Fruit fly (Drosophila melanogaster) whole organism, prepupa: Measurements from ENCODE around the gene CG31928.
A peak's percentile ranks its signal among the peaks of the same experiment; 100 is the strongest.

Source experiments
- Blimp-1 ChIP-seq: fragments of 200-800 bp; sonication (Bioruptor generic); optimal IDR thresholded peaks from 3 replicates; lab custom pipeline; 2017; ENCODE audit warnings: missing biosample characterization, missing genetic modification characterization, mild to moderate bottlenecking, moderate library complexity, missing genetic modification reagents
- CG10631 ChIP-seq: fragments of 200-800 bp; sonication (Bioruptor generic); optimal IDR thresholded peaks from 2 replicates; lab custom pipeline; 2016; ENCODE audit warnings: missing biosample characterization, missing genetic modification characterization
- CG10669 ChIP-seq: fragments of 200-800 bp; sonication (Bioruptor generic); optimal IDR thresholded peaks from 3 replicates; lab custom pipeline; 2018; ENCODE audit warnings: missing biosample characterization, mild to moderate bottlenecking, missing genetic modification characterization, moderate library complexity
- CG11902 ChIP-seq: fragments of 200-800 bp; sonication (Bioruptor generic); optimal IDR thresholded peaks from 3 replicates; lab custom pipeline; 2016; ENCODE audit warnings: missing biosample characterization, missing genetic modification characterization
- CG16779 ChIP-seq: fragments of 200-800 bp; sonication (Bioruptor generic); optimal IDR thresholded peaks from 3 replicates; lab custom pipeline; 2017; ENCODE audit warnings: missing biosample characterization, mild to moderate bottlenecking, missing genetic modification characterization
- CG3032 ChIP-seq: fragments of 200-800 bp; optimal IDR thresholded peaks from 2 replicates; lab custom pipeline; 2019; ENCODE audit warnings: missing biosample characterization, mild to moderate bottlenecking, missing genetic modification characterization, moderate library complexity
- CG31627 ChIP-seq: fragments of 200-800 bp; sonication (Bioruptor generic); optimal IDR thresholded peaks from 3 replicates; lab custom pipeline; 2016; ENCODE audit warnings: missing biosample characterization, missing genetic modification characterization
- CG32006 ChIP-seq: fragments of 200-800 bp; sonication (Bioruptor generic); optimal IDR thresholded peaks from 3 replicates; lab custom pipeline; 2017; ENCODE audit warnings: missing biosample characterization, mild to moderate bottlenecking, missing genetic modification characterization
- CG34406 ChIP-seq: fragments of 200-800 bp; sonication (Bioruptor generic); optimal IDR thresholded peaks from 3 replicates; lab custom pipeline; 2016; ENCODE audit warnings: missing biosample characterization, missing genetic modification characterization
- CG3919 ChIP-seq: fragments of 200-800 bp; sonication (Bioruptor generic); optimal IDR thresholded peaks from 3 replicates; lab custom pipeline; 2016; ENCODE audit warnings: missing biosample characterization, missing genetic modification characterization
- CG4318 ChIP-seq: fragments of 200-800 bp; sonication (Bioruptor generic); optimal IDR thresholded peaks from 3 replicates; lab custom pipeline; 2017; ENCODE audit warnings: missing biosample characterization, mild to moderate bottlenecking, missing genetic modification characterization
- CG6163 ChIP-seq: fragments of 200-800 bp; sonication (Bioruptor generic); IDR thresholded peaks from 3 replicates; pipeline ENCODE4 v1.3.6; 2022; ENCODE audit warnings: missing biosample characterization, missing genetic modification characterization
- CG6276 ChIP-seq: fragments of 200-800 bp; sonication (Bioruptor generic); optimal IDR thresholded peaks from 2 replicates; lab custom pipeline; 2017; ENCODE audit warnings: missing biosample characterization, mild to moderate bottlenecking, missing genetic modification characterization
- CG6792 ChIP-seq: fragments of 200-800 bp; sonication (Bioruptor generic); optimal IDR thresholded peaks from 3 replicates; lab custom pipeline; 2016; ENCODE audit warnings: missing biosample characterization, missing genetic modification characterization
- CG6808 ChIP-seq: fragments of 200-800 bp; sonication (Bioruptor generic); optimal IDR thresholded peaks from 3 replicates; lab custom pipeline; 2017; ENCODE audit warnings: missing biosample characterization, missing genetic modification characterization, mild to moderate bottlenecking, moderate library complexity, missing genetic modification reagents
- CG6854 ChIP-seq: fragments of 200-800 bp; sonication (Bioruptor generic); optimal IDR thresholded peaks from 2 replicates; lab custom pipeline; 2017; ENCODE audit warnings: missing biosample characterization, mild to moderate bottlenecking, missing genetic modification characterization
- CG8632 ChIP-seq: fragments of 200-800 bp; sonication (Bioruptor generic); optimal IDR thresholded peaks from 3 replicates; lab custom pipeline; 2016; ENCODE audit warnings: missing biosample characterization, missing genetic modification characterization
- CG9139 ChIP-seq: fragments of 200-800 bp; sonication (Bioruptor generic); optimal IDR thresholded peaks from 3 replicates; lab custom pipeline; 2017; ENCODE audit warnings: missing biosample characterization, mild to moderate bottlenecking, missing genetic modification characterization
- Eip78C ChIP-seq: fragments of 200-800 bp; sonication (Bioruptor generic); peaks from one replicate; lab custom pipeline; 2016; ENCODE audit warnings: missing biosample characterization, missing genetic modification characterization
- Eip93F ChIP-seq: fragments of 200-800 bp; sonication (Bioruptor generic); optimal IDR thresholded peaks from 2 replicates; lab custom pipeline; 2016; ENCODE audit warnings: missing biosample characterization, mild to moderate bottlenecking, missing genetic modification characterization
- Ets21C ChIP-seq: fragments of 200-800 bp; sonication (Bioruptor generic); optimal IDR thresholded peaks from 3 replicates; lab custom pipeline; 2016; ENCODE audit warnings: missing biosample characterization, missing genetic modification characterization
- Ets96B ChIP-seq: fragments of 200-800 bp; optimal IDR thresholded peaks from 2 replicates; lab custom pipeline; 2019; ENCODE audit warnings: missing biosample characterization, mild to moderate bottlenecking, missing genetic modification characterization, moderate library complexity
- Gug ChIP-seq: fragments of 200-800 bp; sonication (Bioruptor generic); IDR thresholded peaks from 2 replicates; pipeline ENCODE4 v1.3.6; 2022; ENCODE audit warnings: missing biosample characterization, missing genetic modification characterization
- Hr38 ChIP-seq: sonication (Bioruptor generic); optimal IDR thresholded peaks from 2 replicates; lab custom pipeline; 2016; ENCODE audit warnings: missing biosample characterization, missing genetic modification characterization
- Hr39 ChIP-seq: fragments of 200-800 bp; sonication (Bioruptor generic); optimal IDR thresholded peaks from 2 replicates; lab custom pipeline; 2016; ENCODE audit warnings: missing biosample characterization, missing genetic modification characterization
- Hr4 ChIP-seq: fragments of 200-800 bp; sonication (Bioruptor generic); optimal IDR thresholded peaks from 3 replicates; lab custom pipeline; 2016; ENCODE audit warnings: missing biosample characterization, missing genetic modification characterization
- Lpt ChIP-seq: fragments of 200-800 bp; sonication (Bioruptor generic); optimal IDR thresholded peaks from 3 replicates; lab custom pipeline; 2016; ENCODE audit warnings: missing biosample characterization, missing genetic modification characterization
- Met ChIP-seq: fragments of 200-800 bp; sonication (Bioruptor generic); optimal IDR thresholded peaks from 3 replicates; lab custom pipeline; 2016; ENCODE audit warnings: missing biosample characterization, missing genetic modification characterization
- OdsH ChIP-seq: fragments of 200-800 bp; sonication (Bioruptor generic); optimal IDR thresholded peaks from 3 replicates; lab custom pipeline; 2016; ENCODE audit warnings: missing biosample characterization, missing genetic modification characterization
- Smox ChIP-seq: fragments of 200-800 bp; sonication (Bioruptor generic); optimal IDR thresholded peaks from 3 replicates; lab custom pipeline; 2016; ENCODE audit warnings: missing biosample characterization, missing genetic modification characterization
- Sox102F ChIP-seq: fragments of 200-800 bp; sonication (Bioruptor generic); optimal IDR thresholded peaks from 2 replicates; lab custom pipeline; 2016; ENCODE audit warnings: missing biosample characterization, mild to moderate bottlenecking, missing genetic modification characterization
- Sox14 ChIP-seq: fragments of 200-800 bp; sonication (Bioruptor generic); optimal IDR thresholded peaks from 3 replicates; lab custom pipeline; 2016; ENCODE audit warnings: missing biosample characterization, missing genetic modification characterization
- achi ChIP-seq: fragments of 200-800 bp; sonication (Bioruptor generic); optimal IDR thresholded peaks from 3 replicates; lab custom pipeline; 2016; ENCODE audit warnings: missing biosample characterization, missing genetic modification characterization
- acj6 ChIP-seq: fragments of 200-800 bp; sonication (Bioruptor generic); optimal IDR thresholded peaks from 3 replicates; lab custom pipeline; 2016; ENCODE audit warnings: missing biosample characterization, missing genetic modification characterization
- cyc ChIP-seq: fragments of 200-800 bp; sonication (Bioruptor generic); optimal IDR thresholded peaks from 3 replicates; lab custom pipeline; 2016; ENCODE audit warnings: missing biosample characterization, missing genetic modification characterization
- dac ChIP-seq: fragments of 200-800 bp; sonication (Bioruptor generic); optimal IDR thresholded peaks from 2 replicates; lab custom pipeline; 2017; ENCODE audit warnings: missing biosample characterization, mild to moderate bottlenecking, missing genetic modification characterization
- dsx ChIP-seq: fragments of 200-800 bp; optimal IDR thresholded peaks from 3 replicates; lab custom pipeline; 2019; ENCODE audit warnings: missing biosample characterization, mild to moderate bottlenecking, missing genetic modification characterization, moderate library complexity; ENCODE audit not compliant: poor library complexity, severe bottlenecking
- eg ChIP-seq: fragments of 200-800 bp; sonication (Bioruptor generic); IDR thresholded peaks from 3 replicates; pipeline ENCODE4 v1.3.6; 2022; ENCODE audit warnings: missing biosample characterization, missing genetic modification characterization
- esn ChIP-seq: fragments of 200-800 bp; sonication (Bioruptor generic); optimal IDR thresholded peaks from 2 replicates; lab custom pipeline; 2016; ENCODE audit warnings: missing biosample characterization, mild to moderate bottlenecking, missing genetic modification characterization, moderate library complexity
- fd59A ChIP-seq: fragments of 200-800 bp; sonication (Bioruptor generic); optimal IDR thresholded peaks from 2 replicates; lab custom pipeline; 2017; ENCODE audit warnings: missing biosample characterization, mild to moderate bottlenecking, missing genetic modification characterization, missing genetic modification reagents
- fd85E ChIP-seq: fragments of 200-800 bp; sonication (Bioruptor generic); optimal IDR thresholded peaks from 3 replicates; lab custom pipeline; 2016; ENCODE audit warnings: missing biosample characterization, missing genetic modification characterization
- lz ChIP-seq: fragments of 200-800 bp; sonication (Bioruptor generic); optimal IDR thresholded peaks from 3 replicates; lab custom pipeline; 2016; ENCODE audit warnings: missing biosample characterization, missing genetic modification characterization
- net ChIP-seq: fragments of 200-800 bp; sonication (Bioruptor generic); optimal IDR thresholded peaks from 3 replicates; lab custom pipeline; 2016; ENCODE audit warnings: missing biosample characterization, missing genetic modification characterization
- salr ChIP-seq, 2 experiments: fragments of 200-800 bp; sonication (Bioruptor generic); optimal IDR thresholded peaks; 3 replicates each; lab custom pipeline; 2016 to 2018; ENCODE audit warnings: missing biosample characterization in 2 of 2, missing genetic modification characterization in 2 of 2, mild to moderate bottlenecking in 1 of 2
- spab ChIP-seq: fragments of 200-800 bp; sonication (Bioruptor generic); optimal IDR thresholded peaks from 2 replicates; lab custom pipeline; 2017; ENCODE audit warnings: missing biosample characterization, mild to moderate bottlenecking, missing genetic modification characterization, missing genetic modification reagents
- svp ChIP-seq: fragments of 200-800 bp; sonication (Bioruptor generic); peaks from one replicate; lab custom pipeline; 2016; ENCODE audit warnings: missing biosample characterization, missing genetic modification characterization
- topi ChIP-seq: fragments of 200-800 bp; sonication (Bioruptor generic); optimal IDR thresholded peaks from 3 replicates; lab custom pipeline; 2016; ENCODE audit warnings: missing biosample characterization, missing genetic modification characterization
- vri ChIP-seq: fragments of 200-800 bp; sonication (Bioruptor generic); optimal IDR thresholded peaks from 3 replicates; lab custom pipeline; 2016; ENCODE audit warnings: missing biosample characterization, mild to moderate bottlenecking, missing genetic modification characterization

CG31928 gene

dm6 chr2L:1456822-1457221 is 35.3 kb upstream of the CG31928 start (continued):
- peak; percentile 29 for TF ChIP-seq OdsH (GFP tag; lab: Kevin White, UChicago)
- peak; percentile 69 for TF ChIP-seq Ets96B (tag; lab: Kevin White, UChicago)
- peak; percentile 57 for TF ChIP-seq CG9139
- peak; percentile 60 for TF ChIP-seq Gug (GFP tag; lab: Robert Waterston, UW)
- TF ChIP-seq fd85E (GFP tag; lab: Kevin White, UChicago) = no peak
- TF ChIP-seq CG11902 = no peak
- TF ChIP-seq Hr39 (GFP tag; lab: Kevin White, UChicago) = no peak
- TF ChIP-seq eg (GFP tag; lab: Robert Waterston, UW) = peak; percentile 49; the same call in 2 of the 3 replicates
- TF ChIP-seq CG3032 (tag; lab: Kevin White, UChicago) = peak; percentile 54
- TF ChIP-seq CG10669 (GFP tag; lab: Kevin White, UChicago) = peak; percentile 59
- TF ChIP-seq Met (GFP tag; lab: Kevin White, UChicago) = peak; percentile 13
- peak; percentile 3 for TF ChIP-seq Sox14 (GFP tag; lab: Kevin White, UChicago)
- TF ChIP-seq CG10631 (GFP tag; lab: Kevin White, UChicago) = peak; percentile 53
- no peak for TF ChIP-seq Blimp-1
- no peak for TF ChIP-seq vri
- TF ChIP-seq Lpt (GFP tag; lab: Kevin White, UChicago) = peak; percentile 32
- TF ChIP-seq CG16779 = no peak
- no peak for TF ChIP-seq svp
- TF ChIP-seq fd59A (GFP tag; lab: Kevin White, UChicago) = peak; percentile 57
- peak; percentile 13 for TF ChIP-seq cyc (GFP tag; lab: Kevin White, UChicago)
- no peak for TF ChIP-seq CG6276
- peak; percentile 39 for TF ChIP-seq CG6808 (GFP tag; lab: Kevin White, UChicago)

- no peak for TF ChIP-seq vri
- peak; percentile 48 for TF ChIP-seq svp
- peak; percentile 46 for TF ChIP-seq Hr4
- TF ChIP-seq CG3032 (tag; lab: Kevin White, UChicago) = peak; percentile 74
- TF ChIP-seq achi = peak; percentile 71
- peak; percentile 50 for TF ChIP-seq esn
- TF ChIP-seq spab (GFP tag; lab: Kevin White, UChicago) = peak; percentile 75
- TF ChIP-seq Ets21C (GFP tag; lab: Kevin White, UChicago) = no peak
- TF ChIP-seq dac (GFP tag; lab: Kevin White, UChicago) = peak; percentile 10
- TF ChIP-seq CG6808 (GFP tag; lab: Kevin White, UChicago) = peak; percentile 51
- TF ChIP-seq CG10631 (GFP tag; lab: Kevin White, UChicago) = peak; percentile 78
- TF ChIP-seq Eip93F (GFP tag; lab: Kevin White, UChicago) = no peak
- TF ChIP-seq Smox (GFP tag; lab: Kevin White, UChicago) = peak; percentile 43
- peak; percentile 65 for TF ChIP-seq fd59A (GFP tag; lab: Kevin White, UChicago)
- peak; percentile 35 for TF ChIP-seq CG6276
- TF ChIP-seq CG6854 (GFP tag; lab: Kevin White, UChicago) = no peak
- TF ChIP-seq CG6792 (GFP tag; lab: Kevin White, UChicago) = peak; percentile 58
- peak; percentile 81 for TF ChIP-seq CG32006 (GFP tag; lab: Kevin White, UChicago)
- TF ChIP-seq CG10669 (GFP tag; lab: Kevin White, UChicago) = peak; percentile 76
- peak; percentile 47 for TF ChIP-seq CG34406 (GFP tag; lab: Kevin White, UChicago)
- TF ChIP-seq eg (GFP tag; lab: Robert Waterston, UW) = peak; percentile 79
- peak; percentile 55 to 65 for TF ChIP-seq salr (GFP tag; optimal IDR thresholded peaks at IDR 0.05; lab: Kevin White, UChicago)
- TF ChIP-seq fd85E (GFP tag; lab: Kevin White, UChicago) = no peak
- peak; percentile 29 for TF ChIP-seq CG8632 (GFP tag; lab: Kevin White, UChicago)
- TF ChIP-seq Hr39 (GFP tag; lab: Kevin White, UChicago) = peak; percentile 47
- peak; percentile 74 for TF ChIP-seq CG3919 (GFP tag; lab: Kevin White, UChicago)
- no peak for TF ChIP-seq Hr38 (GFP tag; lab: Kevin White, UChicago)
- TF ChIP-seq CG4318 (GFP tag; lab: Kevin White, UChicago) = peak; percentile 50
- TF ChIP-seq CG31627 (GFP tag; lab: Kevin White, UChicago) = peak; percentile 43
- peak; percentile 39 for TF ChIP-seq topi (GFP tag; lab: Kevin White, UChicago)
- peak; percentile 42 for TF ChIP-seq lz (GFP tag; lab: Kevin White, UChicago)
- TF ChIP-seq net = peak; percentile 64
- TF ChIP-seq Eip78C (GFP tag; lab: Kevin White, UChicago) = peak; percentile 91
- TF ChIP-seq dsx (GFP tag; lab: Kevin White, UChicago) = peak; percentile 76
- peak; percentile 72 for TF ChIP-seq acj6 (GFP tag; lab: Kevin White, UChicago)
- TF ChIP-seq Gug (GFP tag; lab: Robert Waterston, UW) = peak; percentile 56
- peak; percentile 87 for TF ChIP-seq CG6163
- TF ChIP-seq Sox102F (GFP tag; lab: Kevin White, UChicago) = no peak
These were observed 33.4 kb upstream of the CG31928 start for dm6 chr2L:1458584-1459203.
